Fruit fly (Drosophila melanogaster) whole organism, prepupa: ENCODE results near the gene CG31064.

Experiments
- CG10631 ChIP-seq: fragments of 200-800 bp; sonication (Bioruptor generic); optimal IDR thresholded peaks from 2 replicates; lab custom pipeline; 2016; ENCODE audit warnings: missing biosample characterization, missing genetic modification characterization
- CG10669 ChIP-seq: fragments of 200-800 bp; sonication (Bioruptor generic); optimal IDR thresholded peaks from 3 replicates; lab custom pipeline; 2018; ENCODE audit warnings: missing biosample characterization, mild to moderate bottlenecking, missing genetic modification characterization, moderate library complexity
- CG11902 ChIP-seq: fragments of 200-800 bp; sonication (Bioruptor generic); optimal IDR thresholded peaks from 3 replicates; lab custom pipeline; 2016; ENCODE audit warnings: missing biosample characterization, missing genetic modification characterization
- CG1621 ChIP-seq: fragments of 200-800 bp; sonication (Bioruptor generic); optimal IDR thresholded peaks from 3 replicates; lab custom pipeline; 2018; ENCODE audit warnings: missing biosample characterization, mild to moderate bottlenecking, missing genetic modification characterization
- CG16779 ChIP-seq: fragments of 200-800 bp; sonication (Bioruptor generic); optimal IDR thresholded peaks from 3 replicates; lab custom pipeline; 2017; ENCODE audit warnings: missing biosample characterization, mild to moderate bottlenecking, missing genetic modification characterization
- CG3032 ChIP-seq: fragments of 200-800 bp; optimal IDR thresholded peaks from 2 replicates; lab custom pipeline; 2019; ENCODE audit warnings: missing biosample characterization, mild to moderate bottlenecking, missing genetic modification characterization, moderate library complexity
- CG31627 ChIP-seq: fragments of 200-800 bp; sonication (Bioruptor generic); optimal IDR thresholded peaks from 3 replicates; lab custom pipeline; 2016; ENCODE audit warnings: missing biosample characterization, missing genetic modification characterization
- CG34406 ChIP-seq: fragments of 200-800 bp; sonication (Bioruptor generic); optimal IDR thresholded peaks from 3 replicates; lab custom pipeline; 2016; ENCODE audit warnings: missing biosample characterization, missing genetic modification characterization
- CG3919 ChIP-seq: fragments of 200-800 bp; sonication (Bioruptor generic); optimal IDR thresholded peaks from 3 replicates; lab custom pipeline; 2016; ENCODE audit warnings: missing biosample characterization, missing genetic modification characterization
- CG6163 ChIP-seq: fragments of 200-800 bp; sonication (Bioruptor generic); IDR thresholded peaks from 3 replicates; pipeline ENCODE4 v1.3.6; 2022; ENCODE audit warnings: missing biosample characterization, missing genetic modification characterization
- CG6276 ChIP-seq: fragments of 200-800 bp; sonication (Bioruptor generic); optimal IDR thresholded peaks from 2 replicates; lab custom pipeline; 2017; ENCODE audit warnings: missing biosample characterization, mild to moderate bottlenecking, missing genetic modification characterization
- CG6808 ChIP-seq: fragments of 200-800 bp; sonication (Bioruptor generic); optimal IDR thresholded peaks from 3 replicates; lab custom pipeline; 2017; ENCODE audit warnings: missing biosample characterization, missing genetic modification characterization, mild to moderate bottlenecking, moderate library complexity, missing genetic modification reagents
- CG6854 ChIP-seq: fragments of 200-800 bp; sonication (Bioruptor generic); optimal IDR thresholded peaks from 2 replicates; lab custom pipeline; 2017; ENCODE audit warnings: missing biosample characterization, mild to moderate bottlenecking, missing genetic modification characterization
- CG7368 ChIP-seq: fragments of 200-800 bp; sonication (Bioruptor generic); optimal IDR thresholded peaks from 3 replicates; lab custom pipeline; 2016; ENCODE audit warnings: missing biosample characterization, missing genetic modification characterization
- CG8119 ChIP-seq: fragments of 200-800 bp; sonication (Bioruptor generic); IDR thresholded peaks from 3 replicates; pipeline ENCODE4 v1.3.6; 2022; ENCODE audit warnings: missing biosample characterization, missing genetic modification characterization
- CG8632 ChIP-seq: fragments of 200-800 bp; sonication (Bioruptor generic); optimal IDR thresholded peaks from 3 replicates; lab custom pipeline; 2016; ENCODE audit warnings: missing biosample characterization, missing genetic modification characterization
- CG9139 ChIP-seq: fragments of 200-800 bp; sonication (Bioruptor generic); optimal IDR thresholded peaks from 3 replicates; lab custom pipeline; 2017; ENCODE audit warnings: missing biosample characterization, mild to moderate bottlenecking, missing genetic modification characterization
- Eip78C ChIP-seq: fragments of 200-800 bp; sonication (Bioruptor generic); peaks from one replicate; lab custom pipeline; 2016; ENCODE audit warnings: missing biosample characterization, missing genetic modification characterization
- Eip93F ChIP-seq: fragments of 200-800 bp; sonication (Bioruptor generic); optimal IDR thresholded peaks from 2 replicates; lab custom pipeline; 2016; ENCODE audit warnings: missing biosample characterization, mild to moderate bottlenecking, missing genetic modification characterization
- Ets96B ChIP-seq: fragments of 200-800 bp; optimal IDR thresholded peaks from 2 replicates; lab custom pipeline; 2019; ENCODE audit warnings: missing biosample characterization, mild to moderate bottlenecking, missing genetic modification characterization, moderate library complexity
- Hr39 ChIP-seq: fragments of 200-800 bp; sonication (Bioruptor generic); optimal IDR thresholded peaks from 2 replicates; lab custom pipeline; 2016; ENCODE audit warnings: missing biosample characterization, missing genetic modification characterization
- Lpt ChIP-seq: fragments of 200-800 bp; sonication (Bioruptor generic); optimal IDR thresholded peaks from 3 replicates; lab custom pipeline; 2016; ENCODE audit warnings: missing biosample characterization, missing genetic modification characterization
- Met ChIP-seq: fragments of 200-800 bp; sonication (Bioruptor generic); optimal IDR thresholded peaks from 3 replicates; lab custom pipeline; 2016; ENCODE audit warnings: missing biosample characterization, missing genetic modification characterization
- Smox ChIP-seq: fragments of 200-800 bp; sonication (Bioruptor generic); optimal IDR thresholded peaks from 3 replicates; lab custom pipeline; 2016; ENCODE audit warnings: missing biosample characterization, missing genetic modification characterization
- Sox14 ChIP-seq: fragments of 200-800 bp; sonication (Bioruptor generic); optimal IDR thresholded peaks from 3 replicates; lab custom pipeline; 2016; ENCODE audit warnings: missing biosample characterization, missing genetic modification characterization
- Sox15 ChIP-seq: fragments of 200-800 bp; sonication (Bioruptor generic); optimal IDR thresholded peaks from 3 replicates; lab custom pipeline; 2016; ENCODE audit warnings: missing biosample characterization, missing genetic modification characterization
- achi ChIP-seq: fragments of 200-800 bp; sonication (Bioruptor generic); optimal IDR thresholded peaks from 3 replicates; lab custom pipeline; 2016; ENCODE audit warnings: missing biosample characterization, missing genetic modification characterization
- cyc ChIP-seq: fragments of 200-800 bp; sonication (Bioruptor generic); optimal IDR thresholded peaks from 3 replicates; lab custom pipeline; 2016; ENCODE audit warnings: missing biosample characterization, missing genetic modification characterization
- dsx ChIP-seq: fragments of 200-800 bp; optimal IDR thresholded peaks from 3 replicates; lab custom pipeline; 2019; ENCODE audit warnings: missing biosample characterization, mild to moderate bottlenecking, missing genetic modification characterization, moderate library complexity; ENCODE audit not compliant: poor library complexity, severe bottlenecking
- eg ChIP-seq: fragments of 200-800 bp; sonication (Bioruptor generic); IDR thresholded peaks from 3 replicates; pipeline ENCODE4 v1.3.6; 2022; ENCODE audit warnings: missing biosample characterization, missing genetic modification characterization
- esn ChIP-seq: fragments of 200-800 bp; sonication (Bioruptor generic); optimal IDR thresholded peaks from 2 replicates; lab custom pipeline; 2016; ENCODE audit warnings: missing biosample characterization, mild to moderate bottlenecking, missing genetic modification characterization, moderate library complexity
- fd59A ChIP-seq: fragments of 200-800 bp; sonication (Bioruptor generic); optimal IDR thresholded peaks from 2 replicates; lab custom pipeline; 2017; ENCODE audit warnings: missing biosample characterization, mild to moderate bottlenecking, missing genetic modification characterization, missing genetic modification reagents
- fkh ChIP-seq: fragments of 200-800 bp; sonication (Bioruptor generic); optimal IDR thresholded peaks from 3 replicates; lab custom pipeline; 2017; ENCODE audit warnings: missing biosample characterization, mild to moderate bottlenecking, missing genetic modification characterization, moderate library complexity
- lz ChIP-seq: fragments of 200-800 bp; sonication (Bioruptor generic); optimal IDR thresholded peaks from 3 replicates; lab custom pipeline; 2016; ENCODE audit warnings: missing biosample characterization, missing genetic modification characterization
- net ChIP-seq: fragments of 200-800 bp; sonication (Bioruptor generic); optimal IDR thresholded peaks from 3 replicates; lab custom pipeline; 2016; ENCODE audit warnings: missing biosample characterization, missing genetic modification characterization
- pdm3 ChIP-seq: fragments of 200-800 bp; sonication (Bioruptor generic); optimal IDR thresholded peaks from 3 replicates; lab custom pipeline; 2016; ENCODE audit warnings: missing biosample characterization, missing genetic modification characterization
- salr ChIP-seq, 2 experiments: fragments of 200-800 bp; sonication (Bioruptor generic); optimal IDR thresholded peaks; 3 replicates each; lab custom pipeline; 2016 to 2018; ENCODE audit warnings: missing biosample characterization in 2 of 2, missing genetic modification characterization in 2 of 2, mild to moderate bottlenecking in 1 of 2
- spab ChIP-seq: fragments of 200-800 bp; sonication (Bioruptor generic); optimal IDR thresholded peaks from 2 replicates; lab custom pipeline; 2017; ENCODE audit warnings: missing biosample characterization, mild to moderate bottlenecking, missing genetic modification characterization, missing genetic modification reagents
- ss ChIP-seq, 2 experiments: fragments of 200-800 bp; sonication (Bioruptor generic); optimal IDR thresholded peaks; 2 replicates in 1 of 2; 3 replicates in 1 of 2; lab custom pipeline; 2017 to 2018; ENCODE audit warnings: mild to moderate bottlenecking in 2 of 2, missing biosample characterization in 2 of 2, missing genetic modification characterization in 2 of 2, moderate library complexity in 1 of 2
- svp ChIP-seq: fragments of 200-800 bp; sonication (Bioruptor generic); peaks from one replicate; lab custom pipeline; 2016; ENCODE audit warnings: missing biosample characterization, missing genetic modification characterization
- topi ChIP-seq: fragments of 200-800 bp; sonication (Bioruptor generic); optimal IDR thresholded peaks from 3 replicates; lab custom pipeline; 2016; ENCODE audit warnings: missing biosample characterization, missing genetic modification characterization

Gene CG31064

DNA sequence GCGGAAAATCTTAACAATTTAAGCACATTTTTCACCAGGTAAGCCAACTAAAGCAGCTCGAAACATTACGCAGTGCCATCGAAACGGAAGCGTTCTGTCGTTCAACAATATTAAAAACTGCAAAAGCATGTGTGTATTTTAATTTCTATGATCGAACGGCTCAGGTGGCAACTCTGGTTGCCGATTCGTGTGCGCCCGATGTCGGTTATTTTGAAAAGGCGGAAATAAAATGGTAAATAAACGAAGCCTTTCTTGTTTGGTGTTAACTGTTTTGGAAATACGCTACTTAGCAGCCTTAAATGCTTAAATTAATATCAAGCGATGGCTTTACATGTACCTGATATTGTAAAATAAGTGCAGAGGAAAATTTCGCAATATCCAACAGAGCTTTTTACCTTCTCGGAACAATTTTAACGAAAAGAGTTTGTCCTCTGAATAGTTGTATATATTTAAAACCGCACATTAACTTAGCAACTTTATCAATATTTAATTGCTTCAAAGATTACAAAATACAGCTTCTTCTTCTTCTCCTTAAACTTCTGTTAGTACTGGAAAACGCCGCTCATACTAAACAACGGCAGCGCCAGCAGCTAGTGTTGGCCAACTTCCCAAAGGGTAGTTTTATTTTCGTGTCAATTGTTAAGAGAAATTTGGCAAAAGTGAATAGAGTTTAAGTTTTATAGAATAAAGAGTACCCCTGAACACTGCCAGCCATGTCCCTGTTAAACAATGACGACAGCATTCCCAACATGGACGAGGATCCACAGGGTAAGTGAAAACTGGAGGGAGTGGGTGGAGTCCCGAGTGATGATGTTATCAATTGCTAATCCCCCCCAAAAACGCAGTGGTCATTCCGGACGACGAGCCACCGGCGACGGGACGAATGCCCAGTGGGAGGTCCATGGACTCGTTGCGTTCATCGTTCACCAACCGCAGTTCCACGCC, 34.5 kb upstream of the CG31064 start, which contains the start of gene CG5934 (continued):
- TF ChIP-seq fd59A (GFP tag; lab: Kevin White, UChicago) (no peak), CG11902 (GFP tag; lab: Kevin White, UChicago) (peak; percentile 10), pdm3 (GFP tag; lab: Kevin White, UChicago) (peak; percentile 43), CG9139 (no peak), topi (GFP tag; lab: Kevin White, UChicago) (peak; percentile 31), CG3032 (tag; lab: Kevin White, UChicago) (peak; percentile 2), Met (GFP tag; lab: Kevin White, UChicago) (no peak), CG7368 (GFP tag; lab: Kevin White, UChicago) (no peak), CG16779 (no peak), Lpt (GFP tag; lab: Kevin White, UChicago) (no peak), lz (GFP tag; lab: Kevin White, UChicago) (peak; percentile 35), achi (peak; percentile 26), net (GFP tag; lab: Kevin White, UChicago) (peak; percentile 19), CG10669 (GFP tag; lab: Kevin White, UChicago) (peak; percentile 1), CG6276 (GFP tag; lab: Kevin White, UChicago) (peak; percentile 73), esn (peak; percentile 52), CG8119 (no peak), Smox (GFP tag; lab: Kevin White, UChicago) (no peak), CG31627 (peak; percentile 48)

DNA sequence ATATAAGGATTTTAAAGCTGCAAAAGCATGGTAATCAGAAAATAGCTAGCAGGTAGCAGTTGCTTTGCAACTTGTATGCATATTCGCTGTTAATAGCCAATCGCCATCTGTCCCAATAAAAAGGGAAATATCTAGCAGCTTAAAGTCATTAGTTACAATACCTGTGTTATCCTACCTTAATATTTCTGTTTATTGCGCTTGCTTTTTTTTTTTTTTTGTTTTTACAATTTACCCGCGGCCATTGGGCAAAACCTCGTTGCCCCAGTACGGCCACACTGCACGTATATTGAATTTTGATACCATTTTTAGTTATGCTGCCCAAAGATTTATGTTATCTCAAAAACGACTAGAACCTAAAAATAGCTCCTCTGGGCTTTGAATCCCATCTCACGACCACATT, 33.3 kb upstream of the CG31064 start:
- TF ChIP-seq CG3032 (tag; lab: Kevin White, UChicago) (peak; percentile 15), Sox14 (GFP tag; lab: Kevin White, UChicago) (peak; percentile 31), CG10631 (GFP tag; lab: Kevin White, UChicago) (no peak), Eip78C (GFP tag; lab: Kevin White, UChicago) (peak; percentile 46), CG6808 (no peak), ss (GFP tag; optimal IDR thresholded peaks at IDR 0.05; lab: Kevin White, UChicago) (peak in 1 of 2 experiments; percentile 22), topi (GFP tag; lab: Kevin White, UChicago) (no peak)

dm6 chr3R:27270379-27271266, 31.7 kb upstream of the CG31064 start:
- TF ChIP-seq svp (GFP tag; lab: Kevin White, UChicago): peak; percentile 98
- TF ChIP-seq CG6276 (GFP tag; lab: Kevin White, UChicago): peak; percentile 25
- peak; percentile 22 to 44 for TF ChIP-seq ss (GFP tag; optimal IDR thresholded peaks at IDR 0.05; lab: Kevin White, UChicago)
- TF ChIP-seq spab: peak; percentile 1
- no peak for TF ChIP-seq fkh (GFP tag; lab: Kevin White, UChicago)
- peak; percentile 8 for TF ChIP-seq CG9139
- no peak for TF ChIP-seq CG34406 (GFP tag; lab: Kevin White, UChicago)
- no peak for TF ChIP-seq pdm3 (GFP tag; lab: Kevin White, UChicago)
- no peak for TF ChIP-seq fd59A (GFP tag; lab: Kevin White, UChicago)
- no peak for TF ChIP-seq achi
- no peak for TF ChIP-seq Hr39 (GFP tag; lab: Kevin White, UChicago)
- peak; percentile 44 for TF ChIP-seq CG6854
- TF ChIP-seq CG16779: no peak
- 0 out of 3 replicates have a peak, but pooled peaks have one; percentile 20 for TF ChIP-seq CG8119
- no peak for TF ChIP-seq Met (GFP tag; lab: Kevin White, UChicago)
- TF ChIP-seq eg (GFP tag; lab: Robert Waterston, UW): no peak
- TF ChIP-seq CG1621 (tag; lab: Kevin White, UChicago): peak; percentile 23
- no peak for TF ChIP-seq CG8632
- TF ChIP-seq CG3919 (GFP tag; lab: Kevin White, UChicago): peak; percentile 27
- TF ChIP-seq CG7368 (GFP tag; lab: Kevin White, UChicago): no peak
- TF ChIP-seq cyc (GFP tag; lab: Kevin White, UChicago): no peak
- no peak for TF ChIP-seq Sox15 (GFP tag; lab: Kevin White, UChicago)
- peak; percentile 10 for TF ChIP-seq CG6808
- no peak for TF ChIP-seq CG3032 (tag; lab: Kevin White, UChicago)
- no peak for TF ChIP-seq salr (GFP tag; optimal IDR thresholded peaks at IDR 0.05; lab: Kevin White, UChicago)
- TF ChIP-seq net (GFP tag; lab: Kevin White, UChicago): no peak
- TF ChIP-seq dsx (GFP tag; lab: Kevin White, UChicago): no peak
- TF ChIP-seq Eip78C (GFP tag; lab: Kevin White, UChicago): peak; percentile 54
- TF ChIP-seq CG6163 (GFP tag; lab: Robert Waterston, UW): no peak
- TF ChIP-seq Lpt (GFP tag; lab: Kevin White, UChicago): peak; percentile 6
- no peak for TF ChIP-seq Eip93F
- TF ChIP-seq Ets96B: no peak
